Worm (Caenorhabditis elegans): ENCODE data around the gene cdh-8.

Gene cdh-8

DNA sequence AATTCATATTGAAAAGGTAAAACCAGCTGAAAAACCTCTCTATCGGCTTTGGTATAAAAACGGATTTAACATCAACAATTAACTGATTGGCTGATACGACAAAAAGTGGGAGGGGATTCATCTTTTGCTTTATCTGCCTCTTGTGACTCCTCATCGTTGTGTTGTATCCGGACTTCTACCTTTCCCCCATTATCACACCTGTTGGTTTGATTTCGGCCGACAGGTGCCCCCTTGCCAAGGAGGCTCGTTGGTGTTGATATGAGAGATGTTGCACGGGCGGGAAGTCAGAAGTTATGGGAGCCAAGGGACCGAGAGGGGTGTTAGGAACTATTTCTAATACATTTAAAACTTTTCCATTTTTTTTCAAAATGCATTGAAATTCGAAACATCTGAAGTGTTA lies 25.1 kb upstream of the cdh-8 start:
- peak; percentile 28 for TF ChIP-seq nfya-1 (tag; optimal IDR thresholded peaks at IDR 0.05; ENCODE audit: insufficient read depth)
- no peak for TF ChIP-seq sea-2 (GFP tag; optimal IDR thresholded peaks at IDR 0.05)

DNA sequence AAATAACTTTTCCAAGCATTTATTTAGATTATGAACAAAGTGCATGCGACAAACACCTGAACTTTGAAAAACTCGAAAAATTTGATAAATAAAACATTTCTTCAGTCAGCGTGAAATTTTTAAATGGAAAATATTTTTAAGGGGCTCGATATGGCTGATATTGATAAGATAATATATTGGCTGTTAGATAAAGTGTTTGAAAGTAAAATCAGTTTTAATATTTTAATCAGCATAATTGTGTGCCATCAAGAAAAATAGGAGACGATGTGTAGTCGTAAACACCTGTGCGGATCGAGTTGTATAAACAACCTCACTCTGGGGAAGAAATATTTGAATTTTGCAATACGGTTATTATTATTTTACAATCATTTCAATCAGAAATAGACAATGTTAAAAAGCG lies 20.0 kb upstream of the cdh-8 start:
- peak; percentile 48 for TF ChIP-seq elt-2 (tag; optimal IDR thresholded peaks at IDR 0.05)
- TF ChIP-seq elt-3 (tag; optimal IDR thresholded peaks at IDR 0.05) = no peak

DNA sequence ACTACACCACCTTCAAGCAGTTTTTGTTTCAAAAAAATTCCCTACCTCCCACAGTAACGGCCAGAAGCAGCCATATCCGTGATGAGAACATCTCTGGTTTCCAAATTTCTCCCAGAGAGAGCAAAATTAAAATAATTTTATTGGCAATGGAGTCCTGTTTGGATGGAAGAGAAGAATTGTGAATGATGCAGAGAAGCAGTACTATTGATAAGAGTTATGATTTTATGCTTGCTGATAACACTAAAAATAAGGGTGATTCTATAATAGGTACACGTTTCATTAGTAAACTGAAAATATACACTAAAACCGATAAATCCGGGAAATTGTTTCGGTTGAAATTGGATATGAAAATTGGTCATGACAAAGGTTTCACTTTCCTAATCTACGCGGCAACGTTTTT lies 19.2 kb upstream of the cdh-8 start, which contains the start of gene dsc-4:
TSS of gene dsc-4 (minus strand) at position 165 of the 400 bp plus-strand sequence.
- TF ChIP-seq ceh-9 (tag; optimal IDR thresholded peaks at IDR 0.05) (no peak), elt-2 (tag; optimal IDR thresholded peaks at IDR 0.05) (peak; percentile 71), snpc-4 (tag; optimal IDR thresholded peaks at IDR 0.05) (no peak)

DNA sequence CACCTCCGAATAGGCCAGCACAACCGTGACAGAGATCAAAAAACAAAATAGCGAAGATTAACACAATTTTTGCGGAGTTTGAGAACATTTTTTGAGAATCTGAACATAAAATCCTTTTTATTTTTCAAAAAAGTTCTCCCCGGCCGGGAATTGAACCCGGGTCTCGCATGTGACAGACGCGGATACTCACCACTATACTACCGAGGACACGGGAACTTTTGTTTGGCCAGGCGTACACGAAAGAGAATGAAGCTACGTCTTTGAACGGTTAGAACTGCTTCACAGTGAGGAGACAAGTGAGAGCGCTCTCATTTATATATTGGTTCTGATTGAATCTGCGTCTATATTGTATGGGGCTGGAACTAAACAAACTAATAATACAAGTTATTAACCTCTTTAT lies 17.1 kb upstream of the cdh-8 start, which contains the start of gene grl-26:
TSS of gene grl-26 (minus strand) at position 318 of the 400 bp plus-strand sequence.
- TF ChIP-seq pha-4 (tag; optimal IDR thresholded peaks at IDR 0.05) = no peak
- no peak for TF ChIP-seq sea-2 (GFP tag; optimal IDR thresholded peaks at IDR 0.05)
- TF ChIP-seq egl-5 (tag; optimal IDR thresholded peaks at IDR 0.05) = peak; percentile 39
- TF ChIP-seq hmg-11 (tag; optimal IDR thresholded peaks at IDR 0.05) = peak; percentile 67
- peak; percentile 43 for TF ChIP-seq lsy-12 (tag; optimal IDR thresholded peaks at IDR 0.05)
- peak; percentile 56 for TF ChIP-seq elt-2 (tag; optimal IDR thresholded peaks at IDR 0.05)
- peak; percentile 56 for TF ChIP-seq nhr-43 (tag; optimal IDR thresholded peaks at IDR 0.05; ENCODE audit: poor library complexity, severe bottlenecking)
- TF ChIP-seq lin-15B (tag; optimal IDR thresholded peaks at IDR 0.05) = peak; percentile 22
- peak; percentile 24 for TF ChIP-seq nhr-23 (tag; optimal IDR thresholded peaks at IDR 0.05)
- no peak for TF ChIP-seq elt-3 (tag; optimal IDR thresholded peaks at IDR 0.05)
- peak; percentile 66 for TF ChIP-seq jun-1 (tag; optimal IDR thresholded peaks at IDR 0.05)
- peak; percentile 13 for TF ChIP-seq lin-39 (tag; optimal IDR thresholded peaks at IDR 0.05)
- TF ChIP-seq aly-2 (tag; optimal IDR thresholded peaks at IDR 0.05) = no peak
- TF ChIP-seq ZK546.5 (tag; optimal IDR thresholded peaks at IDR 0.05) = no peak
- TF ChIP-seq ceh-28 (tag; optimal IDR thresholded peaks at IDR 0.05) = no peak
- no peak for TF ChIP-seq unc-62 (GFP tag; optimal IDR thresholded peaks at IDR 0.05)

DNA sequence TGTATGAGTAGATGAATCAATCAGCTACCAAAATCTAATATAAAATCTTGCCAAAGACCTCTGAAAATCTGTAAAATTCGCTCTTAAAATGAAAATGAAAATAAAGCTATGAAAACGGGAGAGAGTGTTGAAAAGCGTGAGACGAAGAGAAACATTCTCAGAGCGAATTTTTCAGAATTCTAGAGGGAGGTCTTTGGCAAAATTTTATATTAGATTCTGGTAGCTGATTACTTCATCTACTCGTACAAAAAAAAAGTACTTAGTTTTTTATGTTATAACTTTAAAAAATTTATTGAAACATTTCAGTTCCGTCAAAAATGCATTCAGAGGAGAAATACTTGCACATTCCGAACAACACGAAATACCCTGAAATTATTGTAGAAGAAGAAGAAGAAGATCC lies 14.8 kb upstream of the cdh-8 start, which contains the start of gene drl-1:
TSS of gene drl-1 (plus strand) at position 301 of the 400 bp plus-strand sequence.
- no peak for TF ChIP-seq nhr-67 (tag; optimal IDR thresholded peaks at IDR 0.05)
- no peak for TF ChIP-seq nhr-76 (tag; optimal IDR thresholded peaks at IDR 0.05)
- TF ChIP-seq jun-1 (tag; optimal IDR thresholded peaks at IDR 0.05) = no peak
- no peak for TF ChIP-seq fkh-2 (tag; optimal IDR thresholded peaks at IDR 0.05)

DNA sequence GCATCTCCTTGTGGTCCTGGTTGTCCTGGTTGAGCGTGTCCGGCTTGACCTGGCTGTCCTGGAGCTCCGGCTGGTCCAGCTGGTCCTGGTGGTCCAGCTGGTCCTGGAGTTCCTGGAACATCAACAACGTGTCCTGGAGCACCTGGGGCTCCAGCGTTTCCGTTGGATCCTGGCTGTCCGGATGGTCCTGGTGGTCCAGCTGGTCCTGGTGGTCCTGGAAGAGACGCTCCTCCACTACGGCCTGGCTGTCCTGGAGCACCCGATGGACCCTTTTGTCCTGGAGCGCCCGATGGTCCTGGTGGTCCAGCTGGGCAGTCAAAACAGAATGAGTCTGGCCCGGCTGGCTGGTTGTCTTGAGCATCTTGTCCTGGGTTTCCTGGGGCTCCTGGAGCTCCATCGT lies 14.0 kb upstream of the cdh-8 start:
- TF ChIP-seq egl-5 (tag; optimal IDR thresholded peaks at IDR 0.05) (no peak), ZK546.5 (tag; optimal IDR thresholded peaks at IDR 0.05) (no peak), nhr-76 (tag; optimal IDR thresholded peaks at IDR 0.05) (no peak)

DNA sequence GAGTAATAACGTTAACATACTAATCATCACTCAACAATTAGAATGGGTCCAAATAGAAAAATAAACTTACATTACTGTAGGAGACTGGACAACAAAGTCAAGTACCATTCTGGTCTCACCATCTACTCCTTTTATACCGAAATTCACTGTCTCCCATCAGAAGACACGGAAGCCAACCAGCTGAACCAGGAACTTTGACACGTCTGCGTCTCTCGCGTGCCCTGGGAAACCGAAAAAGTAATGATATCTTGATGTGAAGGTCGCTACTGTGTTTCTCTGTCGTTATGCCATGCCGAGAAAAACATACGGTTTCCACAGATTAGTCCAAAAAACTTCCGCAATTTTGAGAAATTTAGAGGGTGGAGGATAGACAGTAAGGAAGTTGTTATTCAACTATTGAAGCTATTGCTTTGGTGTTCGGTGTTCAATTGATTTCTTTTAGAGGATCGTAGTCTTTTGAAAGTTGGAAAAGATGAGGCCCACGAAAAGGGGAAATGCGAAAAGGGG lies 13.0 kb upstream of the cdh-8 start, which contains the start of gene col-101:
TSS of gene col-101 (minus strand) at position 457 of the 507 bp plus-strand sequence.
- peak; percentile 49 for TF ChIP-seq nhr-23 (tag; optimal IDR thresholded peaks at IDR 0.05)
- TF ChIP-seq ceh-28 (tag; optimal IDR thresholded peaks at IDR 0.05) = peak; percentile 16
- TF ChIP-seq nhr-76 (tag; optimal IDR thresholded peaks at IDR 0.05) = no peak
- no peak for TF ChIP-seq mml-1 (tag; optimal IDR thresholded peaks at IDR 0.05)
- no peak for TF ChIP-seq egl-5 (tag; optimal IDR thresholded peaks at IDR 0.05)

DNA sequence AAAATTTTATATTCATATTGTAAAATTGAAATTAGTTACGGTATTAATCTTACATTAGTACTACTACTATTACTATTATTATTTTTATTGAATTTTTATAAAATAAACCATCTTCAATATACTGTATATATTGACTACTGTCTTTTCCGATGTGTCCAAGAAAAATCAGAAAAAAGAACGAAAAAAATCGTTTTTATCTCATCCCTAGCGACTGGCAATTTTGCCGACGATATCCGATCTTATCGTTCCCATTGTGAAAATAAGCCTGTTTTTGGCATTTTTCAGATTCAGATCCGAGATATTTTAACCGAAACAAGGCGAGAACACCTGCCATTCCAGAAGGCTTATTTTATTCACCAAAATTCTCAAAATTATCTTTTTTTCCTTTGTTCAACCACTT lies 9.1 kb upstream of the cdh-8 start, which contains the start of gene F18F11.4:
TSS of gene F18F11.4 (plus strand) at position 301 of the 400 bp plus-strand sequence.
- TF ChIP-seq fkh-2 (tag; optimal IDR thresholded peaks at IDR 0.05) = no peak
- no peak for TF ChIP-seq nhr-237 (tag; optimal IDR thresholded peaks at IDR 0.05)
- TF ChIP-seq sea-2 (GFP tag; optimal IDR thresholded peaks at IDR 0.05) = no peak
- no peak for TF ChIP-seq mml-1 (tag; optimal IDR thresholded peaks at IDR 0.05)
- TF ChIP-seq ztf-4 (tag; optimal IDR thresholded peaks at IDR 0.05) = no peak
- no peak for TF ChIP-seq elt-2 (tag; optimal IDR thresholded peaks at IDR 0.05)
- no peak for TF ChIP-seq ceh-82 (tag; optimal IDR thresholded peaks at IDR 0.05)
- no peak for TF ChIP-seq daf-12 (tag; optimal IDR thresholded peaks at IDR 0.05)
- TF ChIP-seq jun-1 (tag; optimal IDR thresholded peaks at IDR 0.05) = no peak
- no peak for TF ChIP-seq fkh-10 (GFP tag; optimal IDR thresholded peaks at IDR 0.05)
- TF ChIP-seq unc-62 (GFP tag; optimal IDR thresholded peaks at IDR 0.05) = no peak
- TF ChIP-seq nhr-67 (tag; optimal IDR thresholded peaks at IDR 0.05) = no peak
- no peak for TF ChIP-seq nhr-23 (tag; optimal IDR thresholded peaks at IDR 0.05)
- TF ChIP-seq ceh-28 (tag; optimal IDR thresholded peaks at IDR 0.05) = no peak
- TF ChIP-seq pqm-1 (tag; optimal IDR thresholded peaks at IDR 0.05) = no peak
- no peak for TF ChIP-seq lin-15B (tag; optimal IDR thresholded peaks at IDR 0.05)
- no peak for TF ChIP-seq R02D3.7 (tag; optimal IDR thresholded peaks at IDR 0.05)
- TF ChIP-seq nhr-77 (tag; optimal IDR thresholded peaks at IDR 0.05) = no peak
